Fruit fly (Drosophila melanogaster) whole organism, embryonic: Measurements from ENCODE around the gene CG15395.

Experiments
- ATbp ChIP-seq: fragments of 200-800 bp; sonication (Bioruptor generic); optimal IDR thresholded peaks from 2 replicates; lab custom pipeline; 2017; ENCODE audit warnings: missing biosample characterization, mild to moderate bottlenecking, missing genetic modification characterization, missing genetic modification reagents
- Atf6 ChIP-seq: fragments of 200-800 bp; sonication (Bioruptor generic); IDR thresholded peaks from 2 replicates; pipeline ENCODE4 v1.3.6; 2022; ENCODE audit warnings: missing biosample characterization, missing genetic modification characterization
- C15 ChIP-seq: fragments of 200-800 bp; sonication (Bioruptor generic); IDR thresholded peaks from 3 replicates; pipeline ENCODE4 v1.3.6; 2022; ENCODE audit warnings: missing biosample characterization, missing genetic modification characterization
- CG10274 ChIP-seq: fragments of 200-800 bp; sonication (Bioruptor generic); optimal IDR thresholded peaks from 3 replicates; lab custom pipeline; 2017; ENCODE audit warnings: missing biosample characterization, mild to moderate bottlenecking, missing genetic modification characterization
- CG10431 ChIP-seq: fragments of 200-800 bp; sonication (Bioruptor generic); optimal IDR thresholded peaks from 3 replicates; lab custom pipeline; 2018; ENCODE audit warnings: missing biosample characterization, mild to moderate bottlenecking, missing genetic modification characterization
- CG10543 ChIP-seq: fragments of 200-800 bp; sonication (Bioruptor generic); optimal IDR thresholded peaks from 3 replicates; lab custom pipeline; 2017; ENCODE audit warnings: missing biosample characterization, mild to moderate bottlenecking, missing genetic modification characterization, moderate library complexity
- CG10654 ChIP-seq: fragments of 200-800 bp; sonication (Bioruptor generic); optimal IDR thresholded peaks from 2 replicates; lab custom pipeline; 2016; ENCODE audit warnings: missing biosample characterization, missing genetic modification characterization
- CG11085 ChIP-seq: fragments of 200-800 bp; sonication (Bioruptor generic); IDR thresholded peaks from 2 replicates; pipeline ENCODE4 v1.3.6; 2022; ENCODE audit warnings: missing biosample characterization, missing genetic modification characterization
- CG11456 ChIP-seq: fragments of 200-800 bp; sonication (Bioruptor generic); IDR thresholded peaks from 3 replicates; pipeline ENCODE4 v1.3.6; 2022; ENCODE audit warnings: missing biosample characterization, missing genetic modification characterization
- CG12071 ChIP-seq: fragments of 200-800 bp; sonication (Bioruptor generic); optimal IDR thresholded peaks from 3 replicates; lab custom pipeline; 2018; ENCODE audit warnings: missing biosample characterization, mild to moderate bottlenecking, missing genetic modification characterization
- CG12104 ChIP-seq: fragments of 200-800 bp; sonication (Bioruptor generic); optimal IDR thresholded peaks from 3 replicates; lab custom pipeline; 2016; ENCODE audit warnings: missing biosample characterization, missing genetic modification characterization
- CG13424 ChIP-seq: fragments of 200-800 bp; sonication (Bioruptor generic); optimal IDR thresholded peaks from 2 replicates; lab custom pipeline; 2019; ENCODE audit warnings: missing biosample characterization, mild to moderate bottlenecking, missing genetic modification characterization, moderate library complexity
- CG14667 ChIP-seq: fragments of 200-800 bp; sonication (Bioruptor generic); IDR thresholded peaks from 2 replicates; pipeline ENCODE4 v1.3.6; 2022; ENCODE audit warnings: missing biosample characterization, missing genetic modification characterization
- CG15011 ChIP-seq: fragments of 200-800 bp; sonication (Bioruptor generic); optimal IDR thresholded peaks from 3 replicates; lab custom pipeline; 2018; ENCODE audit warnings: missing biosample characterization, mild to moderate bottlenecking, missing genetic modification characterization
- CG15601 ChIP-seq: fragments of 200-800 bp; sonication (Bioruptor generic); optimal IDR thresholded peaks from 3 replicates; lab custom pipeline; 2019; ENCODE audit warnings: missing biosample characterization, mild to moderate bottlenecking, missing genetic modification characterization, moderate library complexity
- CG16863 ChIP-seq: fragments of 200-800 bp; sonication (Bioruptor generic); optimal IDR thresholded peaks from 3 replicates; lab custom pipeline; 2016; ENCODE audit warnings: missing biosample characterization, missing genetic modification characterization
- CG17361 ChIP-seq: fragments of 200-800 bp; sonication (Bioruptor generic); IDR thresholded peaks from 3 replicates; pipeline ENCODE4 v1.3.6; 2022; ENCODE audit warnings: missing biosample characterization, missing genetic modification characterization
- CG1792 ChIP-seq: fragments of 200-800 bp; sonication (Bioruptor generic); optimal IDR thresholded peaks from 2 replicates; lab custom pipeline; 2016; ENCODE audit warnings: missing biosample characterization, missing genetic modification characterization
- CG30020 ChIP-seq: fragments of 200-800 bp; optimal IDR thresholded peaks from 2 replicates; lab custom pipeline; 2019; ENCODE audit warnings: missing biosample characterization, mild to moderate bottlenecking, missing genetic modification characterization, moderate library complexity
- CG32532 ChIP-seq: fragments of 200-800 bp; sonication (Bioruptor generic); IDR thresholded peaks from 2 replicates; pipeline ENCODE4 v1.3.6; 2022; ENCODE audit warnings: missing biosample characterization, missing genetic modification characterization
- CG32767 ChIP-seq: fragments of 200-800 bp; sonication (Bioruptor generic); IDR thresholded peaks from 2 replicates; pipeline ENCODE4 v1.3.6; 2022; ENCODE audit warnings: missing biosample characterization, missing genetic modification characterization
- CG3726 ChIP-seq: fragments of 200-800 bp; sonication (Bioruptor generic); IDR thresholded peaks from 3 replicates; pipeline ENCODE4, ENCODE4 v1.3.6; 2022; ENCODE audit warnings: missing biosample characterization, missing genetic modification characterization
- CG4424 ChIP-seq: fragments of 200-800 bp; sonication (Bioruptor generic); optimal IDR thresholded peaks from 3 replicates; lab custom pipeline; 2016; ENCODE audit warnings: missing biosample characterization, missing genetic modification characterization
- CG6175 ChIP-seq: fragments of 200-800 bp; sonication (Bioruptor generic); IDR thresholded peaks from 3 replicates; pipeline ENCODE4 v1.3.6; 2022; ENCODE audit warnings: missing biosample characterization, missing genetic modification characterization
- CG6254 ChIP-seq: fragments of 200-800 bp; sonication (Bioruptor generic); optimal IDR thresholded peaks from 3 replicates; lab custom pipeline; 2017; ENCODE audit warnings: mild to moderate bottlenecking, missing biosample characterization, missing genetic modification reagents, missing genetic modification characterization
- CG7556 ChIP-seq: fragments of 200-800 bp; sonication (Bioruptor generic); optimal IDR thresholded peaks from 2 replicates; lab custom pipeline; 2017; ENCODE audit warnings: missing biosample characterization, mild to moderate bottlenecking, missing genetic modification characterization
- CG8478 ChIP-seq: fragments of >200 bp; optimal IDR thresholded peaks from 2 replicates; lab custom pipeline; 2018
- CHES-1-like ChIP-seq: fragments of 200-800 bp; sonication (Bioruptor generic); optimal IDR thresholded peaks from 2 replicates; lab custom pipeline; 2016; ENCODE audit warnings: missing biosample characterization, missing genetic modification characterization
- D ChIP-seq, 2 experiments: fragments of 200-800 bp in 1 of 2; fragments of >200 bp in 1 of 2; sonication (Bioruptor generic) in 1 of 2; optimal IDR thresholded peaks; 2 replicates in 1 of 2; 3 replicates in 1 of 2; lab custom pipeline; 2017; ENCODE audit warnings: mild to moderate bottlenecking in 1 of 2, missing biosample characterization in 1 of 2, missing genetic modification characterization in 1 of 2, missing genetic modification reagents in 1 of 2
- HmgZ ChIP-seq: fragments of 200-800 bp; sonication (Bioruptor generic); optimal IDR thresholded peaks from 2 replicates; lab custom pipeline; 2018; ENCODE audit warnings: missing biosample characterization, mild to moderate bottlenecking, missing genetic modification characterization
- Sox102F ChIP-seq: fragments of 200-800 bp; sonication (Bioruptor generic); optimal IDR thresholded peaks from 2 replicates; lab custom pipeline; 2018; ENCODE audit warnings: missing biosample characterization, mild to moderate bottlenecking, missing genetic modification characterization, moderate library complexity
- Ssrp ChIP-seq: fragments of 200-800 bp; sonication (Bioruptor generic); optimal IDR thresholded peaks from 2 replicates; lab custom pipeline; 2018; ENCODE audit warnings: missing biosample characterization, mild to moderate bottlenecking, missing genetic modification characterization, moderate library complexity
- TFAM ChIP-seq: fragments of 200-800 bp; sonication (Bioruptor generic); optimal IDR thresholded peaks from 2 replicates; lab custom pipeline; 2017; ENCODE audit warnings: missing biosample characterization, missing genetic modification characterization, inconsistent platforms
- Usf ChIP-seq: fragments of 200-800 bp; sonication (Bioruptor generic); optimal IDR thresholded peaks from 2 replicates; lab custom pipeline; 2017; ENCODE audit warnings: missing genotype, missing biosample characterization, missing genetic modification characterization
- ase ChIP-seq: fragments of 200-800 bp; sonication (Bioruptor generic); IDR thresholded peaks from 3 replicates; pipeline ENCODE4 v1.3.6; 2022; ENCODE audit warnings: missing biosample characterization, missing genetic modification characterization
- cwo ChIP-seq: fragments of 200-800 bp; sonication (Bioruptor generic); optimal IDR thresholded peaks from 3 replicates; lab custom pipeline; 2017; ENCODE audit warnings: missing biosample characterization, missing genetic modification characterization, mild to moderate bottlenecking, moderate library complexity, missing genetic modification reagents
- dimm ChIP-seq: fragments of 200-800 bp; sonication (Bioruptor generic); IDR thresholded peaks from 2 replicates; pipeline ENCODE4 v1.3.6; 2022; ENCODE audit warnings: missing biosample characterization, missing genetic modification characterization
- dmrt99B ChIP-seq: fragments of 200-800 bp; sonication (Bioruptor generic); optimal IDR thresholded peaks from 2 replicates; lab custom pipeline; 2018; ENCODE audit warnings: missing biosample characterization, mild to moderate bottlenecking, missing genetic modification characterization, moderate library complexity
- dpn ChIP-seq, 2 experiments: fragments of 200-800 bp; sonication (Bioruptor generic); optimal IDR thresholded peaks; 3 replicates each; lab custom pipeline; 2016; ENCODE audit warnings: missing biosample characterization in 2 of 2, missing genetic modification characterization in 2 of 2
- ham ChIP-seq: fragments of 200-800 bp; sonication (Bioruptor generic); IDR thresholded peaks from 2 replicates; pipeline ENCODE4 v1.3.6; 2022; ENCODE audit warnings: missing biosample characterization, missing genetic modification characterization
- jigr1 ChIP-seq: fragments of 200-800 bp; sonication (Bioruptor generic); IDR thresholded peaks from 3 replicates; pipeline ENCODE4 v1.3.6; 2022; ENCODE audit warnings: missing biosample characterization, missing genetic modification characterization
- klu ChIP-seq: fragments of 200-800 bp; sonication (Bioruptor generic); IDR thresholded peaks from 2 replicates; pipeline ENCODE4 v1.3.6; 2022; ENCODE audit warnings: missing biosample characterization, missing genetic modification characterization
- lov ChIP-seq, 2 experiments: fragments of 200-800 bp in 1 of 2; fragments of >200 bp in 1 of 2; sonication (Bioruptor generic) in 1 of 2; IDR thresholded peaks in 1 of 2; optimal IDR thresholded peaks in 1 of 2; 2 replicates in 1 of 2; 3 replicates in 1 of 2; pipeline versions ENCODE4 v1.3.6 to Lab custom; 2017 to 2022; ENCODE audit warnings: missing biosample characterization in 1 of 2, missing genetic modification characterization in 1 of 2
- pita ChIP-seq: fragments of 200-800 bp; sonication (Bioruptor generic); optimal IDR thresholded peaks from 2 replicates; lab custom pipeline; 2017; ENCODE audit warnings: missing biosample characterization, mild to moderate bottlenecking, missing genetic modification characterization
- run ChIP-seq: fragments of 200-800 bp; sonication (Bioruptor generic); optimal IDR thresholded peaks from 3 replicates; lab custom pipeline; 2018; ENCODE audit warnings: missing biosample characterization, mild to moderate bottlenecking, missing genetic modification characterization
- sd ChIP-seq: fragments of 200-800 bp; sonication (Bioruptor generic); optimal IDR thresholded peaks from 3 replicates; lab custom pipeline; 2018; ENCODE audit warnings: missing biosample characterization, mild to moderate bottlenecking, missing genetic modification characterization, moderate library complexity
- tap ChIP-seq: fragments of 200-800 bp; optimal IDR thresholded peaks from 3 replicates; lab custom pipeline; 2019; ENCODE audit warnings: missing biosample characterization, mild to moderate bottlenecking, missing genetic modification characterization, moderate library complexity
- toy ChIP-seq: fragments of 200-800 bp; sonication (Bioruptor generic); IDR thresholded peaks from 2 replicates; pipeline ENCODE4 v1.3.6; 2022; ENCODE audit warnings: missing biosample characterization, missing genetic modification characterization
- ttk ChIP-seq: fragments of 200-800 bp; sonication (Bioruptor generic); IDR thresholded peaks from 2 replicates; pipeline ENCODE4 v2.1.2; 2022; ENCODE audit warnings: missing biosample characterization, missing genetic modification characterization
- unpg ChIP-seq: fragments of 200-800 bp; sonication (Bioruptor generic); optimal IDR thresholded peaks from 3 replicates; lab custom pipeline; 2018; ENCODE audit warnings: missing biosample characterization, mild to moderate bottlenecking, missing genetic modification characterization, moderate library complexity
- yki ChIP-seq: fragments of >200 bp; optimal IDR thresholded peaks from 3 replicates; lab custom pipeline; 2018

The CG15395 gene

DNA sequence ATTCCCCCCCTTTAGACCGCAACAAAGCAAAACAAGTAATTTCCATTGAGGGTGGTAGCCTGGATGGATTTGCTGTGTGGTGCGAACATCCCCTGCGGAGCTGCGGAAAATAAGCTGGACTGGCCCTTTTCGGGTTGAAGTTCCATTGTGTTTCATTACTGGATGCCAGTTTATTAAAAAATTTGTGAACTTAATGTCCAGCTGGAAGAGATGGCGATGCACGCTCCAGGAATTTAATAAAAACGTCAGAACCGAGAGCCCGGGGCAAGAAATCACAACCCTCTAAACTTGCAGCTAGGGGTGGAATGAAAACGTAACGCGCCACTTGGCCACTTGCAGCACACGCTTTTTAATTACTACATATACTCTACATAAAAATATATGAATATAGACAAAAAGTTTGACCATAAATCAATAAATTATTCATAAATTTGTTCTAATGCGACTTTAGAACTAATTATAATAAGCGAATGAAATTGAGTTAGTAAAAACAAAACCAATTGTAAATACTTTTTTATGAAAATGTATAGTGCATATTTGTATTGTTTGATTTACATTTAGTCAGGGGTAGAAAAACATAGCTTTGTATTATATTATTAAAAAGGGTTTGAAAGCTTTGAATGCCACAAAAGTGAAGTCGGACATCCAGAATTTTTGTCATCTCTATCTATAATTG, 26.7 kb downstream of the CG15395 start (continued):
- no peak for TF ChIP-seq CG10654 (GFP tag; lab: Kevin White, UChicago)
- peak; percentile 50 for TF ChIP-seq Sox102F (GFP tag; lab: Kevin White, UChicago)
- no peak for TF ChIP-seq tap (tag; lab: Kevin White, UChicago)
- no peak for TF ChIP-seq toy (GFP tag; lab: Robert Waterston, UW)
- no peak for TF ChIP-seq CG11085 (GFP tag; lab: Robert Waterston, UW)
- no peak for TF ChIP-seq CG8478
- no peak for TF ChIP-seq Atf6
- TF ChIP-seq yki (lab: Kevin White, UChicago) = no peak
- peak; percentile 68 for TF ChIP-seq sd
- no peak for TF ChIP-seq CG10274 (GFP tag; lab: Kevin White, UChicago)
- no peak for TF ChIP-seq jigr1 (GFP tag; lab: Robert Waterston, UW)
- no peak for TF ChIP-seq ttk (GFP tag; lab: Robert Waterston, UW)
- no peak for TF ChIP-seq CG15011
- TF ChIP-seq CG4424 (GFP tag; lab: Kevin White, UChicago) = no peak
- TF ChIP-seq CG12071 (GFP tag; lab: Kevin White, UChicago) = no peak
- no peak for TF ChIP-seq dmrt99B (tag; lab: Kevin White, UChicago)
- TF ChIP-seq CG10431 = no peak
- no peak for TF ChIP-seq klu
- TF ChIP-seq CG12104 = no peak
- TF ChIP-seq CG16863 = no peak
- no peak for TF ChIP-seq CG30020
- TF ChIP-seq CG13424 (tag; lab: Kevin White, UChicago) = peak; percentile 30
- TF ChIP-seq CG7556 = peak; percentile 42
- TF ChIP-seq Ssrp (tag; lab: Kevin White, UChicago) = peak; percentile 31
- TF ChIP-seq CG15601 (tag; lab: Kevin White, UChicago) = peak; percentile 44
- TF ChIP-seq run (tag; lab: Kevin White, UChicago) = peak; percentile 3
- no peak for TF ChIP-seq CG32767
- no peak for TF ChIP-seq CG11456 (GFP tag; lab: Robert Waterston, UW)
- no peak for TF ChIP-seq cwo (GFP tag; lab: Kevin White, UChicago)
- no peak for TF ChIP-seq D (optimal IDR thresholded peaks at IDR 0.05; lab: Kevin White, UChicago)
- no peak for TF ChIP-seq D (GFP tag; optimal IDR thresholded peaks at IDR 0.05; lab: Kevin White, UChicago)
- TF ChIP-seq ase = no peak
- TF ChIP-seq TFAM (GFP tag; lab: Kevin White, UChicago) = no peak
- no peak for TF ChIP-seq HmgZ (tag; lab: Kevin White, UChicago)
- TF ChIP-seq CG3726 = no peak
- no peak for TF ChIP-seq CG6254 (GFP tag; lab: Kevin White, UChicago)
- TF ChIP-seq lov (optimal IDR thresholded peaks at IDR 0.05; lab: Kevin White, UChicago) = no peak
- TF ChIP-seq lov (GFP tag; IDR thresholded peaks at IDR 0.05; lab: Robert Waterston, UW) = no peak
- no peak for TF ChIP-seq C15 (GFP tag; lab: Robert Waterston, UW)
- TF ChIP-seq Usf (GFP tag; lab: Kevin White, UChicago) = no peak
- no peak for TF ChIP-seq ham
- TF ChIP-seq CHES-1-like (GFP tag; lab: Kevin White, UChicago) = no peak
- TF ChIP-seq dimm (GFP tag; lab: Robert Waterston, UW) = no peak
- no peak for TF ChIP-seq pita (GFP tag; lab: Kevin White, UChicago)
- no peak for TF ChIP-seq CG1792 (GFP tag; lab: Kevin White, UChicago)
- no peak for TF ChIP-seq CG14667 (GFP tag; lab: Robert Waterston, UW)
- peak; percentile 16 for TF ChIP-seq unpg
- no peak for TF ChIP-seq CG10543 (GFP tag; lab: Kevin White, UChicago)
- no peak for TF ChIP-seq CG6175 (GFP tag; lab: Robert Waterston, UW)
- no peak for TF ChIP-seq CG17361 (GFP tag; lab: Robert Waterston, UW)
- TF ChIP-seq dpn (GFP tag; optimal IDR thresholded peaks at IDR 0.05; lab: Kevin White, UChicago) = no peak
- peak; percentile 13 for TF ChIP-seq ATbp
- TF ChIP-seq CG32532 (GFP tag; lab: Robert Waterston, UW) = 0 out of 2 replicates have a peak, but pooled peaks have one; percentile 17
